Worm (Caenorhabditis elegans) whole organism, young adult: ENCODE results near the gene vap-1.

Source experiments
- F49E8.2 ChIP-seq: sonication (generic microtip); optimal IDR thresholded peaks from 3 replicates; lab custom pipeline; 2017; ENCODE audit warnings: missing genetic modification characterization, mild to moderate bottlenecking, missing compliant biosample characterization, antibody characterized with exemption, moderate library complexity; ENCODE audit not compliant: insufficient read depth
- ama-1 ChIP-seq, 3 experiments: fragments of 150-350 bp in 1 of 3; sonication (generic microtip) in 2 of 3; optimal IDR thresholded peaks; 2 replicates each; lab custom pipeline; 2014 to 2018; ENCODE audit warnings: missing biosample characterization in 2 of 3, missing genetic modification characterization in 2 of 3, missing genetic modification reagents in 2 of 3
- chd-7 ChIP-seq: sonication (generic microtip); optimal IDR thresholded peaks from 2 replicates; lab custom pipeline; 2016; ENCODE audit warnings: mild to moderate bottlenecking, missing genetic modification characterization, moderate library complexity, missing compliant biosample characterization
- egl-18 ChIP-seq: fragments of 200-800 bp; sonication (Bioruptor generic); IDR thresholded peaks from 2 replicates; pipeline ENCODE4 v1.3.6; 2022; ENCODE audit warnings: missing genetic modification reagents, missing genetic modification characterization, missing compliant biosample characterization
- hrde-1 ChIP-seq: sonication (generic microtip); optimal IDR thresholded peaks from 2 replicates; lab custom pipeline; 2016; ENCODE audit warnings: missing genetic modification characterization, mild to moderate bottlenecking, missing compliant biosample characterization, moderate library complexity, missing genotype, missing genetic modification reagents, borderline replicate concordance
- madf-10 ChIP-seq: sonication (generic microtip); optimal IDR thresholded peaks from 2 replicates; lab custom pipeline; 2016; ENCODE audit warnings: mild to moderate bottlenecking, missing genetic modification characterization, missing compliant biosample characterization
- nhr-90 ChIP-seq: sonication (generic microtip); optimal IDR thresholded peaks from 2 replicates; lab custom pipeline; 2016; ENCODE audit warnings: missing genotype, mild to moderate bottlenecking, missing genetic modification characterization, missing compliant biosample characterization
- pha-4 ChIP-seq: fragments of 150-350 bp; sonication (generic microtip); optimal IDR thresholded peaks from 2 replicates; lab custom pipeline; 2014; ENCODE audit warnings: missing biosample characterization, missing genetic modification reagents, missing genetic modification characterization
- snpc-4 ChIP-seq, 5 experiments: fragments of 150-350 bp in 1 of 5; sonication (generic microtip) in 4 of 5; optimal IDR thresholded peaks; 2 replicates each; lab custom pipeline; 2014 to 2018; ENCODE audit warnings: missing genetic modification characterization in 5 of 5, missing biosample characterization in 3 of 5, antibody characterized with exemption in 2 of 5, mild to moderate bottlenecking in 2 of 5, missing compliant biosample characterization in 2 of 5, missing genotype in 2 of 5, moderate library complexity in 2 of 5, missing genetic modification reagents in 1 of 5
- zfh-2 ChIP-seq: fragments of 200-800 bp; sonication (Bioruptor generic); conservative IDR thresholded peaks from 2 replicates; pipeline ENCODE4 v1.3.6; 2022; ENCODE audit warnings: missing genetic modification reagents, missing genetic modification characterization, missing compliant biosample characterization
- ztf-6 ChIP-seq: fragments of 200-800 bp; sonication (Bioruptor generic); IDR thresholded peaks from 2 replicates; pipeline ENCODE4 v1.3.6; 2022; ENCODE audit warnings: missing genetic modification reagents, missing genetic modification characterization, missing compliant biosample characterization

DNA sequence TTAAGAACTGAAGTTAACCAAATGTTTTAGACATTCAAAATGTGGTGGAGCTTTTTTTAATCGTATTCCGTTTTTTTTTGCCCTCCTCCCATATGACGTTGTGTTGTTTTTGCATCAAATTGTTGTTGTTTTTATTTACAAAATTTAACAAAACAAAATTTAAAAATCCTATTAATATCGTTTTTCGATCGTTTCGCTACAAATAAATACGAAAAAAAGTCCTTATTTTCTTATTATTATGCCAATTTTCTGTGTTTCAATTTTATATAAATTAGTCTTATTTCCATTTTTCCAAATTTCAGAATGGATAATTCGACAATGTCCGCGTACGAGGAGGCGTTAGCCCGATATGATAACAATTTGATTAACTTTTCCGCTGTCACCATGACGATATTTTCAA, 36.9 kb downstream of the vap-1 start, which contains the start of gene npr-36:
- TF ChIP-seq madf-10 (tag; lab: Kevin White, UChicago) (no peak), hrde-1 (no peak), F49E8.2 (tag; lab: Kevin White, UChicago) (no peak), egl-18 (GFP tag; lab: Robert Waterston, UW) (no peak), ztf-6 (GFP tag; lab: Robert Waterston, UW) (no peak), chd-7 (tag; lab: Kevin White, UChicago) (no peak), snpc-4 (GFP tag; optimal IDR thresholded peaks at IDR 0.05; lab: Kevin White, UChicago) (no peak), snpc-4 (tag; optimal IDR thresholded peaks at IDR 0.05; lab: Kevin White, UChicago) (no peak), ama-1 (optimal IDR thresholded peaks at IDR 0.05; lab: Kevin White, UChicago) (no peak), ama-1 (GFP tag; optimal IDR thresholded peaks at IDR 0.05; lab: Kevin White, UChicago) (no peak), zfh-2 (GFP tag; lab: Robert Waterston, UW) (no peak), nhr-90 (tag; lab: Kevin White, UChicago) (no peak), pha-4 (tag; lab: Kevin White, UChicago) (no peak)
